Worm (Caenorhabditis elegans) whole organism, mixed stage, embryonic: Measurements from ENCODE around the gene hum-4.
A peak's percentile ranks its signal among the peaks of the same experiment; 100 is the strongest.

Experiments used
- M03D4.4 ChIP-seq: sonication (generic microtip); optimal IDR thresholded peaks from 2 replicates; lab custom pipeline; 2017; ENCODE audit warnings: mild to moderate bottlenecking, missing genetic modification characterization, missing compliant biosample characterization
- bed-3 ChIP-seq: fragments of 200-800 bp; sonication (Bioruptor generic); optimal IDR thresholded peaks from 3 replicates; lab custom pipeline; 2018; ENCODE audit warnings: mild to moderate bottlenecking, missing genetic modification characterization, moderate library complexity, missing compliant biosample characterization
- blmp-1 ChIP-seq: fragments of 150-350 bp; optimal IDR thresholded peaks from 2 replicates; lab custom pipeline; 2014; ENCODE audit warnings: missing biosample characterization, missing genetic modification characterization
- ceh-39 ChIP-seq: fragments of 150-350 bp; optimal IDR thresholded peaks from 2 replicates; lab custom pipeline; 2014; ENCODE audit warnings: missing biosample characterization, missing genetic modification characterization
- ceh-43 ChIP-seq: fragments of 200-800 bp; sonication (Bioruptor generic); optimal IDR thresholded peaks from 2 replicates; lab custom pipeline; 2018; ENCODE audit warnings: mild to moderate bottlenecking, missing genetic modification characterization, moderate library complexity, missing compliant biosample characterization
- ceh-83 ChIP-seq: fragments of 200-800 bp; sonication (Bioruptor generic); optimal IDR thresholded peaks from 2 replicates; lab custom pipeline; 2018; ENCODE audit warnings: mild to moderate bottlenecking, missing genetic modification characterization, missing compliant biosample characterization
- ces-1 ChIP-seq: fragments of 150-350 bp; optimal IDR thresholded peaks from 2 replicates; lab custom pipeline; 2014; ENCODE audit warnings: missing biosample characterization, missing genetic modification reagents, missing genetic modification characterization
- cnd-1 ChIP-seq: fragments of 200-800 bp; sonication (Bioruptor generic); optimal IDR thresholded peaks from 2 replicates; lab custom pipeline; 2018; ENCODE audit warnings: mild to moderate bottlenecking, missing genetic modification characterization, missing compliant biosample characterization
- drap-1 ChIP-seq: fragments of 200-800 bp; sonication (Bioruptor generic); optimal IDR thresholded peaks from 3 replicates; lab custom pipeline; 2018; ENCODE audit warnings: mild to moderate bottlenecking, missing genetic modification characterization, missing compliant biosample characterization
- elt-1 ChIP-seq: sonication (generic microtip); optimal IDR thresholded peaks from 2 replicates; lab custom pipeline; 2017; ENCODE audit warnings: missing genetic modification characterization, mild to moderate bottlenecking, missing compliant biosample characterization, antibody characterized with exemption, moderate library complexity, borderline replicate concordance; ENCODE audit not compliant: insufficient read depth
- elt-3 ChIP-seq: fragments of 150-350 bp; optimal IDR thresholded peaks from 2 replicates; lab custom pipeline; 2014; ENCODE audit warnings: missing biosample characterization, missing genetic modification characterization
- flh-1 ChIP-seq: fragments of 200-800 bp; sonication (Bioruptor generic); optimal IDR thresholded peaks from 2 replicates; lab custom pipeline; 2018; ENCODE audit warnings: mild to moderate bottlenecking, missing genetic modification characterization, moderate library complexity, missing compliant biosample characterization
- ham-2 ChIP-seq: fragments of 200-800 bp; sonication (Bioruptor generic); optimal IDR thresholded peaks from 2 replicates; lab custom pipeline; 2018; ENCODE audit warnings: mild to moderate bottlenecking, missing genetic modification characterization, missing compliant biosample characterization
- hlh-1 ChIP-seq: fragments of 150-350 bp; optimal IDR thresholded peaks from 2 replicates; lab custom pipeline; 2014; ENCODE audit warnings: missing biosample characterization, missing genetic modification reagents, missing genetic modification characterization
- lin-13 ChIP-seq: fragments of 150-350 bp; optimal IDR thresholded peaks from 2 replicates; lab custom pipeline; 2014; ENCODE audit warnings: missing biosample characterization, missing genetic modification characterization
- lin-32 ChIP-seq: fragments of 200-800 bp; sonication (Bioruptor generic); optimal IDR thresholded peaks from 2 replicates; lab custom pipeline; 2018; ENCODE audit warnings: mild to moderate bottlenecking, missing genetic modification characterization, missing compliant biosample characterization
- lsy-2 ChIP-seq: fragments of 150-350 bp; optimal IDR thresholded peaks from 2 replicates; lab custom pipeline; 2014; ENCODE audit warnings: missing biosample characterization, missing genetic modification characterization
- mab-5 ChIP-seq: fragments of 150-350 bp; optimal IDR thresholded peaks from 2 replicates; lab custom pipeline; 2014; ENCODE audit warnings: missing biosample characterization, missing genetic modification characterization
- mep-1 ChIP-seq: fragments of 150-350 bp; optimal IDR thresholded peaks from 2 replicates; lab custom pipeline; 2017; ENCODE audit warnings: missing biosample characterization, missing genetic modification reagents, missing genetic modification characterization, inconsistent platforms
- mls-2 ChIP-seq: sonication (generic microtip); optimal IDR thresholded peaks from 2 replicates; lab custom pipeline; 2016; ENCODE audit warnings: mild to moderate bottlenecking, missing genetic modification characterization, moderate library complexity, missing compliant biosample characterization
- nhr-12 ChIP-seq: fragments of 150-350 bp; optimal IDR thresholded peaks from 2 replicates; lab custom pipeline; 2014; ENCODE audit warnings: missing biosample characterization, missing genetic modification characterization
- nhr-2 ChIP-seq: fragments of 150-350 bp; optimal IDR thresholded peaks from 2 replicates; lab custom pipeline; 2014; ENCODE audit warnings: missing biosample characterization, missing genetic modification characterization
- nhr-237 ChIP-seq: fragments of 150-350 bp; optimal IDR thresholded peaks from 2 replicates; lab custom pipeline; 2014; ENCODE audit warnings: missing biosample characterization, missing genetic modification characterization
- nhr-28 ChIP-seq: fragments of 150-350 bp; optimal IDR thresholded peaks from 2 replicates; lab custom pipeline; 2014; ENCODE audit warnings: missing biosample characterization, missing genetic modification characterization
- nhr-76 ChIP-seq: sonication (generic microtip); optimal IDR thresholded peaks from 2 replicates; lab custom pipeline; 2017; ENCODE audit warnings: missing biosample characterization, missing genetic modification characterization
- pha-4 ChIP-seq: fragments of 150-350 bp; optimal IDR thresholded peaks from 2 replicates; lab custom pipeline; 2018; ENCODE audit warnings: missing biosample characterization, missing genetic modification reagents, missing genetic modification characterization
- sem-2 ChIP-seq: fragments of 200-800 bp; sonication (Bioruptor generic); optimal IDR thresholded peaks from 2 replicates; lab custom pipeline; 2018; ENCODE audit warnings: mild to moderate bottlenecking, missing genetic modification characterization, missing compliant biosample characterization
- snpc-4 ChIP-seq: fragments of 150-350 bp; optimal IDR thresholded peaks from 2 replicates; lab custom pipeline; 2014; ENCODE audit warnings: missing biosample characterization, missing genetic modification characterization
- sptf-1 ChIP-seq: sonication (generic microtip); optimal IDR thresholded peaks from 2 replicates; lab custom pipeline; 2017; ENCODE audit warnings: mild to moderate bottlenecking, missing genetic modification characterization, moderate library complexity, missing compliant biosample characterization
- tbx-8 ChIP-seq: fragments of 200-800 bp; sonication (Bioruptor generic); optimal IDR thresholded peaks from 2 replicates; lab custom pipeline; 2018; ENCODE audit warnings: mild to moderate bottlenecking, missing genetic modification characterization, moderate library complexity, missing compliant biosample characterization
- unc-120 ChIP-seq: sonication (generic microtip); optimal IDR thresholded peaks from 2 replicates; lab custom pipeline; 2017; ENCODE audit warnings: missing genetic modification characterization, missing compliant biosample characterization; ENCODE audit not compliant: poor library complexity, severe bottlenecking
- unc-39 ChIP-seq: fragments of 150-350 bp; optimal IDR thresholded peaks from 2 replicates; lab custom pipeline; 2014; ENCODE audit warnings: missing biosample characterization, missing genetic modification characterization
- unc-62 ChIP-seq: fragments of 150-350 bp; optimal IDR thresholded peaks from 2 replicates; lab custom pipeline; 2014; ENCODE audit warnings: missing biosample characterization, missing genetic modification reagents, missing genetic modification characterization
- zip-8 ChIP-seq: fragments of 150-350 bp; optimal IDR thresholded peaks from 2 replicates; lab custom pipeline; 2014; ENCODE audit warnings: missing biosample characterization, missing genetic modification characterization
- ztf-11 ChIP-seq: fragments of 150-350 bp; optimal IDR thresholded peaks from 2 replicates; lab custom pipeline; 2014; ENCODE audit warnings: missing biosample characterization, missing genetic modification characterization

The hum-4 gene

DNA sequence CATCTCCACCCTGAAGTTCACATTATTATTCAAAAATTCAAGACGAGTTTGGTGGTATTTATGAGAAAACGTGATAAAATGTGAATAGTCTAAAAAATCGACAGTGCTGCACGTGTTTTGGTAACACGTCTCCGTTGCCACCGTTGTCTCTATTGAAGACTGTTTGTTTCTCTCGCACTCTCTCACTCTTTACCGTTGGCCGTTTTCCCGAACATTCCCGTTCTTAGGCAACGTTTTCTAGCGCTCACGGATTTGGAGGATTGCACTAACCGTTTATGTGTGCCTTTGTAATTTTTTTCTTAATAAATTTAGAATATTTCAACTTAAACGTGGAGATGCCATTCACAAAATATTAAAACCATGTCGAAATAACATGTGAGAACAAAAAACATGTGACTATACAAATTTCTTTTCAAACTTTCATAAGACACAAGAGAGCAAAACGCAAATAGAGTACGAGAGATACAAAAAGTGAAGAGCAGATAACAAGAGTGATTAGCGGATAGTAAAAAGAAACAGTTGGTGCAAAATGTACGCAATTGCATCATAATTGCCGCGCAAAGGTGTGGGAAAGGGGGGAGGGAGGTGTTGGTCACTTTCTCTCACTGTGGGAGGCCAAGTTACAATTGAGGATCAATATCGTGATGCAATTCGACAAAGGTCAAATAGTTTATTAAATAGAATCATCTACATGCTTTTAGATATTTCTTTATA, 18.4 kb downstream of the hum-4 start, which contains the start of gene pek-1:
Gene pek-1, minus strand, starts transcription at position 51 of the 714 bp plus-strand sequence.
- TF ChIP-seq mab-5 (no peak), hlh-1 (tag; lab: Kevin White, UChicago) (peak; percentile 76), drap-1 (GFP tag; lab: Kevin White, UChicago) (no peak), elt-1 (tag; lab: Kevin White, UChicago) (no peak), bed-3 (GFP tag; lab: Kevin White, UChicago) (no peak), snpc-4 (no peak), zip-8 (tag; lab: Kevin White, UChicago) (peak; percentile 50), unc-62 (GFP tag; lab: Kevin White, UChicago) (no peak), tbx-8 (GFP tag; lab: Kevin White, UChicago) (no peak), blmp-1 (peak; percentile 1), ztf-11 (tag; lab: Kevin White, UChicago) (no peak), nhr-76 (tag; lab: Kevin White, UChicago) (no peak), mep-1 (tag; lab: Kevin White, UChicago) (peak; percentile 34), ceh-39 (tag; lab: Kevin White, UChicago) (peak; percentile 55), sptf-1 (tag; lab: Kevin White, UChicago) (no peak), elt-3 (tag; lab: Kevin White, UChicago) (peak; percentile 33), ces-1 (GFP tag; lab: Kevin White, UChicago) (no peak), unc-39 (tag; lab: Kevin White, UChicago) (no peak), lin-13 (tag; lab: Kevin White, UChicago) (no peak), unc-120 (tag; lab: Kevin White, UChicago) (peak; percentile 0), nhr-12 (tag; lab: Kevin White, UChicago) (peak; percentile 14), flh-1 (no peak), sem-2 (GFP tag; lab: Kevin White, UChicago) (no peak), M03D4.4 (tag; lab: Kevin White, UChicago) (no peak), lin-32 (GFP tag; lab: Kevin White, UChicago) (no peak), lsy-2 (tag; lab: Kevin White, UChicago) (peak; percentile 20), cnd-1 (no peak), ham-2 (GFP tag; lab: Kevin White, UChicago) (no peak), ceh-43 (GFP tag; lab: Kevin White, UChicago) (no peak), ceh-83 (no peak), nhr-237 (tag; lab: Kevin White, UChicago) (peak; percentile 28), mls-2 (tag; lab: Kevin White, UChicago) (no peak), pha-4 (tag; lab: Kevin White, UChicago) (peak; percentile 20), nhr-2 (tag; lab: Kevin White, UChicago) (no peak), nhr-28 (tag; lab: Kevin White, UChicago) (no peak)

DNA sequence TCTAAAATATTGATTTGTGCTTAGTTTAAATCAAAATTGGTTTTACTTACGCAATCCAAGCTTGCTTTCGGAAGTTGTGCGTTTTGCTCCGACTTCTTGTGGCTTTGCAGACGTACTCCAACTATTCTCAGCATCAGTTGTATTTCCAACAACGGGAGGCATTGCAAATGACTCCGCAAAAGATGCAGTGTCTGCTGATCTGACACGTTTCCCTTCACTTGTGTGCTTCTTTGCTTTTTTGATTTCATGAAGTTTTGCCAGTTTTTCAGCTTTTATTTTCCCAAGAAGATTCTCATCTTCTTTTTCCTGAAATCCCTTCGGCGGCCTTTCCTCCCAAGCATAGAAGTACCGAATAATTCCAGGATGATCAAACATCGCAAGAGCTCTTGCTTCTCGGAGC, 21.7 kb downstream of the hum-4 start:
- TF ChIP-seq ceh-39 (tag; lab: Kevin White, UChicago) (no peak), M03D4.4 (tag; lab: Kevin White, UChicago) (no peak), mls-2 (tag; lab: Kevin White, UChicago) (no peak), ham-2 (GFP tag; lab: Kevin White, UChicago) (no peak), ces-1 (GFP tag; lab: Kevin White, UChicago) (no peak), pha-4 (tag; lab: Kevin White, UChicago) (no peak), nhr-2 (tag; lab: Kevin White, UChicago) (no peak)
- TF ChIP-seq, all 35 proteins: peak for 0

DNA sequence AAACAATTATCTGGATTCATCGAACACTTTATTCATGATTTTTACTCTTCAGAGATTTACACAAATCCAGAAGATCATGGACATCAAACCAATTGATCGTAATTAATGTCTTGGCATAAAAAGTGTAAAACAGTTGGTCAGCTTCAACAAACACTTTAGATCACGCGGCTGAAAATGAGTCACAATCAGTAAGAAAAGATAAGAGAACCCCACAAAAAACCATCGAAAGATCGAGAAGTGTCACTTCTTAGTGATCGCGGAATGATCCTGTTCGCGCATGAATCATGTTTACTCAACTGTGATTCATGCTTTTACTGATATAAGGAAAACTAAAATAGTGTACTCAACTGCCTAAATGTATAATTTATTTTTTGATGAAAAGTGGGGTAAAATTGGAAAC, 23.9 kb downstream of the hum-4 start:
- TF ChIP-seq hlh-1 (tag; lab: Kevin White, UChicago) (no peak), zip-8 (tag; lab: Kevin White, UChicago) (no peak), ceh-83 (no peak), nhr-12 (tag; lab: Kevin White, UChicago) (no peak), drap-1 (GFP tag; lab: Kevin White, UChicago) (no peak), pha-4 (tag; lab: Kevin White, UChicago) (no peak), unc-62 (GFP tag; lab: Kevin White, UChicago) (no peak), ceh-43 (GFP tag; lab: Kevin White, UChicago) (no peak), sem-2 (GFP tag; lab: Kevin White, UChicago) (no peak), nhr-2 (tag; lab: Kevin White, UChicago) (no peak), tbx-8 (GFP tag; lab: Kevin White, UChicago) (no peak), lsy-2 (tag; lab: Kevin White, UChicago) (no peak), flh-1 (no peak), nhr-237 (tag; lab: Kevin White, UChicago) (no peak), nhr-28 (tag; lab: Kevin White, UChicago) (no peak), M03D4.4 (tag; lab: Kevin White, UChicago) (no peak), unc-39 (tag; lab: Kevin White, UChicago) (no peak), mls-2 (tag; lab: Kevin White, UChicago) (no peak)
- TF ChIP-seq, all 35 proteins: peak for 0
